Worm (Caenorhabditis elegans): ENCODE data around the gene F31F6.3.

The F31F6.3 gene

ce11 chrX:14872817-14873469 lies at the start of gene F31F6.3:
Gene F31F6.3, minus strand, starts transcription at chrX:14872867.
- no peak for TF ChIP-seq mab-5 (tag; optimal IDR thresholded peaks at IDR 0.05)
- TF ChIP-seq pha-4 (tag; optimal IDR thresholded peaks at IDR 0.05): no peak
- no peak for TF ChIP-seq ham-2 (GFP tag; optimal IDR thresholded peaks at IDR 0.05)
- no peak for TF ChIP-seq elt-1 (tag; optimal IDR thresholded peaks at IDR 0.05; ENCODE audit: borderline replicate concordance, insufficient read depth)
- TF ChIP-seq lin-13 (tag; optimal IDR thresholded peaks at IDR 0.05): no peak
- TF ChIP-seq nhr-237 (tag; optimal IDR thresholded peaks at IDR 0.05): no peak
- TF ChIP-seq drap-1 (GFP tag; optimal IDR thresholded peaks at IDR 0.05): no peak
- no peak for TF ChIP-seq mls-2 (tag; optimal IDR thresholded peaks at IDR 0.05)
- no peak for TF ChIP-seq ces-1 (GFP tag; optimal IDR thresholded peaks at IDR 0.05)
- no peak for TF ChIP-seq flh-1 (GFP tag; optimal IDR thresholded peaks at IDR 0.05)
- TF ChIP-seq lsy-2 (tag; optimal IDR thresholded peaks at IDR 0.05): no peak
- no peak for TF ChIP-seq nhr-76 (tag; optimal IDR thresholded peaks at IDR 0.05)
- TF ChIP-seq bed-3 (GFP tag; optimal IDR thresholded peaks at IDR 0.05): no peak
- no peak for TF ChIP-seq ztf-11 (tag; optimal IDR thresholded peaks at IDR 0.05)
- TF ChIP-seq sem-2 (GFP tag; optimal IDR thresholded peaks at IDR 0.05): no peak
- no peak for TF ChIP-seq hlh-1 (tag; optimal IDR thresholded peaks at IDR 0.05)
- no peak for TF ChIP-seq nhr-28 (tag; optimal IDR thresholded peaks at IDR 0.05)
- TF ChIP-seq zip-8 (tag; optimal IDR thresholded peaks at IDR 0.05): no peak
- no peak for TF ChIP-seq ceh-83 (GFP tag; optimal IDR thresholded peaks at IDR 0.05)
- TF ChIP-seq M03D4.4 (tag; optimal IDR thresholded peaks at IDR 0.05): no peak

ce11 chrX:14920880-14921279 lies 48.2 kb upstream of the F31F6.3 start:
- no peak for TF ChIP-seq ztf-11 (tag; optimal IDR thresholded peaks at IDR 0.05)
- TF ChIP-seq pha-4 (tag; optimal IDR thresholded peaks at IDR 0.05): no peak
- TF ChIP-seq ceh-83 (GFP tag; optimal IDR thresholded peaks at IDR 0.05): no peak
- no peak for TF ChIP-seq nhr-237 (tag; optimal IDR thresholded peaks at IDR 0.05)
- no peak for TF ChIP-seq sptf-1 (tag; optimal IDR thresholded peaks at IDR 0.05)
- TF ChIP-seq nhr-76 (tag; optimal IDR thresholded peaks at IDR 0.05): no peak
- no peak for TF ChIP-seq snpc-4 (tag; optimal IDR thresholded peaks at IDR 0.05)
- no peak for TF ChIP-seq ceh-43 (GFP tag; optimal IDR thresholded peaks at IDR 0.05)
- no peak for TF ChIP-seq M03D4.4 (tag; optimal IDR thresholded peaks at IDR 0.05)
- no peak for TF ChIP-seq ham-2 (GFP tag; optimal IDR thresholded peaks at IDR 0.05)
- no peak for TF ChIP-seq cnd-1 (tag; optimal IDR thresholded peaks at IDR 0.05)
- TF ChIP-seq blmp-1 (tag; optimal IDR thresholded peaks at IDR 0.05): no peak
- no peak for TF ChIP-seq lsy-2 (tag; optimal IDR thresholded peaks at IDR 0.05)
- no peak for TF ChIP-seq drap-1 (GFP tag; optimal IDR thresholded peaks at IDR 0.05)
- no peak for TF ChIP-seq elt-3 (tag; optimal IDR thresholded peaks at IDR 0.05)
- TF ChIP-seq ceh-39 (tag; optimal IDR thresholded peaks at IDR 0.05): no peak
- no peak for TF ChIP-seq nhr-12 (tag; optimal IDR thresholded peaks at IDR 0.05)
- no peak for TF ChIP-seq bed-3 (GFP tag; optimal IDR thresholded peaks at IDR 0.05)
- TF ChIP-seq nhr-2 (tag; optimal IDR thresholded peaks at IDR 0.05): no peak
- no peak for TF ChIP-seq unc-62 (GFP tag; optimal IDR thresholded peaks at IDR 0.05)

ce11 chrX:14918538-14918937 lies 45.9 kb upstream of the F31F6.3 start, which contains the start of gene npr-40:
Gene npr-40, plus strand, starts transcription at chrX:14918838.
- TF ChIP-seq flh-1 (GFP tag; optimal IDR thresholded peaks at IDR 0.05) (no peak), ceh-83 (GFP tag; optimal IDR thresholded peaks at IDR 0.05) (no peak), sem-2 (GFP tag; optimal IDR thresholded peaks at IDR 0.05) (no peak), pha-4 (tag; optimal IDR thresholded peaks at IDR 0.05) (no peak), lin-13 (tag; optimal IDR thresholded peaks at IDR 0.05) (no peak), mab-5 (tag; optimal IDR thresholded peaks at IDR 0.05) (no peak), sptf-1 (tag; optimal IDR thresholded peaks at IDR 0.05) (no peak)

ce11 chrX:14916767-14917166 lies 44.1 kb upstream of the F31F6.3 start:
- TF ChIP-seq lin-32 (GFP tag; optimal IDR thresholded peaks at IDR 0.05): no peak
- TF ChIP-seq mab-5 (tag; optimal IDR thresholded peaks at IDR 0.05): no peak

ce11 chrX:14910689-14911088 lies 38.0 kb upstream of the F31F6.3 start:
- no peak for TF ChIP-seq cnd-1 (tag; optimal IDR thresholded peaks at IDR 0.05)
- no peak for TF ChIP-seq ham-2 (GFP tag; optimal IDR thresholded peaks at IDR 0.05)
- TF ChIP-seq ces-1 (GFP tag; optimal IDR thresholded peaks at IDR 0.05): no peak
- no peak for TF ChIP-seq nhr-28 (tag; optimal IDR thresholded peaks at IDR 0.05)
- TF ChIP-seq unc-62 (GFP tag; optimal IDR thresholded peaks at IDR 0.05): no peak
- TF ChIP-seq drap-1 (GFP tag; optimal IDR thresholded peaks at IDR 0.05): no peak
- TF ChIP-seq flh-1 (GFP tag; optimal IDR thresholded peaks at IDR 0.05): no peak
- TF ChIP-seq nhr-2 (tag; optimal IDR thresholded peaks at IDR 0.05): no peak
- no peak for TF ChIP-seq elt-1 (tag; optimal IDR thresholded peaks at IDR 0.05; ENCODE audit: borderline replicate concordance, insufficient read depth)
- no peak for TF ChIP-seq zip-8 (tag; optimal IDR thresholded peaks at IDR 0.05)
- TF ChIP-seq unc-120 (tag; optimal IDR thresholded peaks at IDR 0.05; ENCODE audit: poor library complexity, severe bottlenecking): no peak
- TF ChIP-seq tbx-8 (GFP tag; optimal IDR thresholded peaks at IDR 0.05): no peak
- TF ChIP-seq lin-13 (tag; optimal IDR thresholded peaks at IDR 0.05): no peak
- TF ChIP-seq M03D4.4 (tag; optimal IDR thresholded peaks at IDR 0.05): no peak
- TF ChIP-seq ceh-43 (GFP tag; optimal IDR thresholded peaks at IDR 0.05): no peak

Data from whole organism, mixed stage, embryonic.